Worm (Caenorhabditis elegans) whole organism, L4/young adult: Measurements from ENCODE around the gene F32H5.3.

Experiments used
- W03F9.2 ChIP-seq: fragments of 150-350 bp; optimal IDR thresholded peaks from 2 replicates; lab custom pipeline; 2014; ENCODE audit warnings: missing biosample characterization, missing genetic modification characterization
- dao-5 ChIP-seq: sonication (generic microtip); optimal IDR thresholded peaks from 2 replicates; lab custom pipeline; 2016; ENCODE audit warnings: missing genotype, missing genetic modification characterization, moderate library complexity, missing compliant biosample characterization
- him-1 ChIP-seq: sonication (generic microtip); optimal IDR thresholded peaks from 2 replicates; lab custom pipeline; 2016; ENCODE audit warnings: missing genotype, missing genetic modification reagents, missing genetic modification characterization, missing compliant biosample characterization

- TF ChIP-seq him-1 (no peak), dao-5 (tag; lab: Kevin White, UChicago) (no peak), W03F9.2 (no peak)
Measured at ce11 chrV:13372821-13373220, 13.7 kb downstream of the F32H5.3 start.
